Fruit fly (Drosophila melanogaster): ENCODE data around the gene ko.

Gene ko

dm6 chr3L:21055839-21056238 is 75.1 kb downstream of the ko start (continued):
- TF ChIP-seq CG9876 (GFP tag; optimal IDR thresholded peaks at IDR 0.05) (no peak), Hmx (GFP tag; optimal IDR thresholded peaks at IDR 0.05) (no peak), Ravus (GFP tag; IDR thresholded peaks at IDR 0.05) (no peak), Fer2 (tag; optimal IDR thresholded peaks at IDR 0.05) (no peak), NC2β (GFP tag; optimal IDR thresholded peaks at IDR 0.05) (no peak), CG2202 (tag; optimal IDR thresholded peaks at IDR 0.05) (no peak), Med (GFP tag) (peak; percentile 87), CG7786 (GFP tag; optimal IDR thresholded peaks at IDR 0.05) (no peak), Ada2b (GFP tag; IDR thresholded peaks at IDR 0.05) (no peak), CG12769 (tag; optimal IDR thresholded peaks at IDR 0.05) (peak; percentile 76), ken (GFP tag; IDR thresholded peaks at IDR 0.05) (no peak), wek (GFP tag; optimal IDR thresholded peaks at IDR 0.05) (no peak), pros (GFP tag; optimal IDR thresholded peaks at IDR 0.05) (peak; percentile 27), chif (GFP tag; optimal IDR thresholded peaks at IDR 0.05) (no peak), H2.0 (GFP tag; IDR thresholded peaks at IDR 0.05) (peak; percentile 21; the same call in 1 of the 2 replicates), pfk (GFP tag; optimal IDR thresholded peaks at IDR 0.05) (no peak), pita (GFP tag; optimal IDR thresholded peaks at IDR 0.05) (no peak), CG1233 (GFP tag; optimal IDR thresholded peaks at IDR 0.05) (no peak), CG6175 (GFP tag; IDR thresholded peaks at IDR 0.05) (0 out of 3 replicates have a peak, but pooled peaks have one; percentile 37), Pdp1 (GFP tag; optimal IDR thresholded peaks at IDR 0.05) (peak in 1 of 2 experiments; percentile 81), Rx (GFP tag; IDR thresholded peaks at IDR 0.05) (no peak), CG8924 (tag; optimal IDR thresholded peaks at IDR 0.05) (no peak), Fer3 (tag; optimal IDR thresholded peaks at IDR 0.05) (no peak), D (optimal IDR thresholded peaks at IDR 0.05) (no peak), D (GFP tag; optimal IDR thresholded peaks at IDR 0.05) (no peak), HLH4C (GFP tag; IDR thresholded peaks at IDR 0.05; ENCODE audit: partially characterized antibody) (no peak), hkb (optimal IDR thresholded peaks at IDR 0.05) (no peak), hkb (GFP tag; IDR thresholded peaks at IDR 0.05) (0 out of 2 replicates have a peak, but pooled peaks have one; percentile 37), D19B (GFP tag; optimal IDR thresholded peaks at IDR 0.05) (no peak), gcm (GFP tag; optimal IDR thresholded peaks at IDR 0.05) (no peak), gfzf (GFP tag; optimal IDR thresholded peaks at IDR 0.05) (peak; percentile 8), CHES-1-like (GFP tag; optimal IDR thresholded peaks at IDR 0.05) (no peak), tll (GFP tag; optimal IDR thresholded peaks at IDR 0.05) (no peak), pum (GFP tag; optimal IDR thresholded peaks at IDR 0.05) (no peak), HmgZ (tag; optimal IDR thresholded peaks at IDR 0.05) (peak; percentile 1), CG2678 (tag; optimal IDR thresholded peaks at IDR 0.05) (no peak), Dp (GFP tag; optimal IDR thresholded peaks at IDR 0.05) (no peak), pan (optimal IDR thresholded peaks at IDR 0.05) (no peak), pan (GFP tag; optimal IDR thresholded peaks at IDR 0.05 in 1 of 2, IDR thresholded peaks at IDR 0.05 in 1 of 2) (no peak), vnd (GFP tag; IDR thresholded peaks at IDR 0.05; ENCODE audit: partially characterized antibody) (no peak), CG32772 (GFP tag; IDR thresholded peaks at IDR 0.05) (no peak), HLH54F (GFP tag; optimal IDR thresholded peaks at IDR 0.05) (no peak), Six4 (GFP tag; optimal IDR thresholded peaks at IDR 0.05) (no peak), CG13296 (GFP tag; optimal IDR thresholded peaks at IDR 0.05) (peak; percentile 14), crol (GFP tag; IDR thresholded peaks at IDR 0.05) (peak; percentile 83), sisA (GFP tag; IDR thresholded peaks at IDR 0.05) (no peak), Bgb (GFP tag; IDR thresholded peaks at IDR 0.05; ENCODE audit: partially characterized antibody) (no peak), CG8944 (GFP tag; optimal IDR thresholded peaks at IDR 0.05) (no peak), CG2116 (GFP tag; optimal IDR thresholded peaks at IDR 0.05) (no peak), Sox100B (GFP tag; optimal IDR thresholded peaks at IDR 0.05) (no peak), lab (GFP tag; optimal IDR thresholded peaks at IDR 0.05) (peak; percentile 50), CG7839 (tag; optimal IDR thresholded peaks at IDR 0.05) (no peak)
